Worm (Caenorhabditis elegans): ENCODE results near the gene dim-1.
A peak's percentile ranks its signal among the peaks of the same experiment; 100 is the strongest.

DNA sequence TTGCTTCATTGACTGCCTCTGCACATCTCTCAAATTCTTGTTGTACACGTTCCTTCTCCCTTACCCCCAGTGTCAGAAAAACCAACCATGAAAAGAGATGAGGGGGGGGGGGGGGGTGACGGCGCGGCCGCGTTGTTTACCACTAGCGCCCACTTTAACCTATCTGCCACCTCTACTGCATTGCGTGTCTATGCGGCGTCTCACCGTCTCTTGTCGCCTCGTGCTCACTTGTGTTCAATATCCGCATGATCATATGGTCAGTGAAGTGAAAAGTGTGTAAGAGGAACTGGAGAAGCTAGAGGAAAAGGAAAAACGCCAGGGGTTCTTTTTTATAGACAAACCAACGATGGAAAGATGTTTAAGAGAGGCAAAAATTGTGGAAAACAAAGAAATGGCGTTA lies 38.4 kb downstream of the dim-1 start:
- TF ChIP-seq ZK185.1 (tag; optimal IDR thresholded peaks at IDR 0.05; ENCODE audit: poor library complexity, severe bottlenecking) (peak; percentile 58), ztf-6 (GFP tag; IDR thresholded peaks at IDR 0.05) (0 out of 2 replicates have a peak, but pooled peaks have one; percentile 28), unc-62 (GFP tag; optimal IDR thresholded peaks at IDR 0.05) (no peak), hlh-26 (GFP tag; conservative IDR thresholded peaks at IDR 0.05) (no peak), let-607 (tag; optimal IDR thresholded peaks at IDR 0.05) (peak in 1 of 2 experiments; percentile 13), F37B4.10 (GFP tag; IDR thresholded peaks at IDR 0.05) (0 out of 2 replicates have a peak, but pooled peaks have one; percentile 26), pbrm-1 (GFP tag; IDR thresholded peaks at IDR 0.05) (peak; percentile 80), ceh-58 (GFP tag; IDR thresholded peaks at IDR 0.05) (no peak), lir-1 (GFP tag; conservative IDR thresholded peaks at IDR 0.05) (peak; percentile 69; the same call in 1 of the 2 replicates), tbx-9 (tag; optimal IDR thresholded peaks at IDR 0.05; ENCODE audit: borderline replicate concordance) (no peak), nhr-90 (tag; optimal IDR thresholded peaks at IDR 0.05) (peak; percentile 25), Y67H2A.10 (GFP tag; conservative IDR thresholded peaks at IDR 0.05) (no peak), nfya-1 (tag; optimal IDR thresholded peaks at IDR 0.05; ENCODE audit: borderline replicate concordance, insufficient read depth) (no peak), attf-3 (GFP tag; conservative IDR thresholded peaks at IDR 0.05) (no peak; the same call in 1 of the 2 replicates)
